Worm (Caenorhabditis elegans): ENCODE results near the gene lgc-16.

Gene lgc-16

DNA sequence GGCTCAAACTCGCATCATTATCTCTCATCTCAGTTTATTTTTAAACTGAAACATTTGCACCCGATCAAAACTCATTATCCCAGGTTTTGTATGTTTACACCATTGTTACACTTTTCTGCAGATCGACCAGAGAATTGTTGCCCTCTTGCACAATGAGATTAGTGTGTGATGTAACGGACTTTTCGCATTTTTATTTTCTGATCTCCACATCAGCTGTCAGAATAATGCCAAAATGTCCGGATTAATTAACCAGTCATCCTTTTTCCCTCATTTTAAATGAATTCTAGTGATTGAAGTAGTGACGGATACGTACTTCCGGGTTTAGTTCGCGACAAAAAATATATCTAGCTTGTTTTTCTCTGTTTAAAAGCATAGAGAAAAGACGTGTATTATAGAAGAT, 40.2 kb downstream of the lgc-16 start:
- TF ChIP-seq cog-1 (tag; optimal IDR thresholded peaks at IDR 0.05) (peak; percentile 0), tab-1 (GFP tag; IDR thresholded peaks at IDR 0.05) (no peak)

- TF ChIP-seq ztf-29 (GFP tag; IDR thresholded peaks at IDR 0.05) (no peak), med-1 (GFP tag; optimal IDR thresholded peaks at IDR 0.05; ENCODE audit: insufficient read depth) (no peak), T22C8.4 (GFP tag; IDR thresholded peaks at IDR 0.05) (no peak), flt-1 (GFP tag; IDR thresholded peaks at IDR 0.05) (no peak), klf-2 (GFP tag; conservative IDR thresholded peaks at IDR 0.05) (no peak), tab-1 (GFP tag; IDR thresholded peaks at IDR 0.05) (no peak), ztf-23 (GFP tag; IDR thresholded peaks at IDR 0.05) (no peak), ref-1 (GFP tag; conservative IDR thresholded peaks at IDR 0.05) (no peak)
These were observed 41.7 kb downstream of the lgc-16 start, which contains the start of gene F57G12.2 for ce11 chrX:12160002-12160690. Gene F57G12.2, minus strand, starts transcription at chrX:12160052.

DNA sequence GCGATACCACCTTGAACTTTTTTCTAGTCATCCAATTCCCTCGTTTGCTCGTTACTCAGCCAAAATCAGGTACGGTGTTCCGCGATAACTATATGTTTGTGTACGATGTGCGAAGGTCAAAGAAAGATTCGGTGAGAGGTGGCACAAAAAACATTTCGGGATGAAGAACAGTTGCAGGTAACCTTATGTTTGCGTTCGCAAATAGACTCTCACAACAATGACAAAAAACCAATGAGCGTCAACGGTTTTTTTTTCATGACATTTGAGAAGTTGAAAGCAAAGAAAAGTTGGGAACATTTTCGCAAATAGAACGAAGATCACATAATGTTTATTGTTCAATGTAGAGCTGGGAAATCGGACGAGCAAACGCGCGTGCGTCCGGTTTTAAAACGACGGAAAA, 44.2 kb downstream of the lgc-16 start:
- no peak for TF ChIP-seq flt-1 (GFP tag; IDR thresholded peaks at IDR 0.05)
- no peak for TF ChIP-seq med-1 (GFP tag; optimal IDR thresholded peaks at IDR 0.05; ENCODE audit: insufficient read depth)
- no peak for TF ChIP-seq T22C8.4 (GFP tag; IDR thresholded peaks at IDR 0.05)
- TF ChIP-seq klf-2 (GFP tag; conservative IDR thresholded peaks at IDR 0.05): no peak
- no peak for TF ChIP-seq tab-1 (GFP tag; IDR thresholded peaks at IDR 0.05)
- no peak for TF ChIP-seq ref-1 (GFP tag; conservative IDR thresholded peaks at IDR 0.05)
- no peak for TF ChIP-seq cog-1 (tag; optimal IDR thresholded peaks at IDR 0.05)
- no peak for TF ChIP-seq ztf-23 (GFP tag; IDR thresholded peaks at IDR 0.05)
- no peak for TF ChIP-seq ztf-29 (GFP tag; IDR thresholded peaks at IDR 0.05)

DNA sequence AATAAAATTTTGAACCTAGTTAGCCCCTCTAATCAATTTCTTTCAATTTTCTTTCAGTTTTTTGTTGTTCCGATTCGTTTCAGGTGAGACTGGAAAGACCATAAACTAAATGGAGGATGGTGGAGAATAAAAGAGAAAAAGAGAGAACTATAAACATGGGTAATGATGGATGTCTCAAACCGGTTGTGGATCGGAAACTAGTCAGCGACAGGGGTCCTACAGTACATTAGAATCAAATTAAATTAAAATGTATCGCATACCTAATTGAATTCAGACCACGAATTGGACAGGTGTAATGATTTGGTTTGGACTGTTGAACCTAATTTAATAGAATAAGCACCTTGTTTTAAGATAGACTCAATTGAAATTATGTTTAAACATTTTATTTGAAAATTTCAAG, 45.6 kb downstream of the lgc-16 start:
- TF ChIP-seq flt-1 (GFP tag; IDR thresholded peaks at IDR 0.05): no peak
- TF ChIP-seq ref-1 (GFP tag; conservative IDR thresholded peaks at IDR 0.05): no peak
- TF ChIP-seq med-1 (GFP tag; optimal IDR thresholded peaks at IDR 0.05; ENCODE audit: insufficient read depth): no peak
- no peak for TF ChIP-seq klf-2 (GFP tag; conservative IDR thresholded peaks at IDR 0.05)
- no peak for TF ChIP-seq tab-1 (GFP tag; IDR thresholded peaks at IDR 0.05)
- no peak for TF ChIP-seq cog-1 (tag; optimal IDR thresholded peaks at IDR 0.05)
- TF ChIP-seq T22C8.4 (GFP tag; IDR thresholded peaks at IDR 0.05): no peak
- no peak for TF ChIP-seq ztf-23 (GFP tag; IDR thresholded peaks at IDR 0.05)
- TF ChIP-seq ztf-29 (GFP tag; IDR thresholded peaks at IDR 0.05): no peak

ce11 chrX:12164943-12165342, 46.5 kb downstream of the lgc-16 start:
- TF ChIP-seq tab-1 (GFP tag; IDR thresholded peaks at IDR 0.05) (no peak), ztf-23 (GFP tag; IDR thresholded peaks at IDR 0.05) (no peak), cog-1 (tag; optimal IDR thresholded peaks at IDR 0.05) (no peak)

DNA sequence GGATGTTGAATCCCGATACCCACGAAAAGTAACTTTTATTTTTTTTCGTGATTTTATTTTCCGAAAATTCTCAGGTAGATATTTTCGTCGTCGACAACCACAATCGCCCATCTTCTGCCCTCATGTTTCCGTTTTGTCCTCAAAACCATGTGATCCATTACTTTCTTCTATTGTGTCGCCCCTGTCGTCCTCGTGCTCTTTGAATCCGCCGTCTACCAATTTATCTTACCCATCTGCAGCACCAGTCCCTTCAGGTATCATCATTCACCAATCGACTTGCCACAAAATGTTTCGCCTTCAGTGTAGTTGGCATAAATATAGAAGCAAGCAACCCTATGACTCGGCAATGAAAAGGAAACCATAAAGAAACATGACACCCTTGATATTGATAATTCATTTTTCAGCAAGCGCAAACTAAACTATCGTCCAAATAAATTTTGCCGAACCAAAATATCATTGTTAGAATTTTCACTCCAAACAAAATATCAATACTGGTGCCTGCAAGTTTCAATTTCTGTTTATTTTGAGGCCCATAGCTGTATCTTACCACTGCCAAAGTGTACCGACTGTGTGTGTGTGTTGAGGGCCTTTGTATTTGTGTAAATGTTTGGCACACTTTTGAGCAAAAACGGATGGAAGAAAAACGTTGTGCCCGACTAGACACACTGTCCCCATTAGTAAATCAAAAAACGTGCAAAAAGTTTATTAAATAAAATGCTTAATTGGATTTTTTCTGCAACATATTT, 49.4 kb downstream of the lgc-16 start:
- TF ChIP-seq flt-1 (GFP tag; IDR thresholded peaks at IDR 0.05): no peak
- no peak for TF ChIP-seq med-1 (GFP tag; optimal IDR thresholded peaks at IDR 0.05; ENCODE audit: insufficient read depth)
- TF ChIP-seq cog-1 (tag; optimal IDR thresholded peaks at IDR 0.05): no peak
- no peak for TF ChIP-seq tab-1 (GFP tag; IDR thresholded peaks at IDR 0.05)
- TF ChIP-seq T22C8.4 (GFP tag; IDR thresholded peaks at IDR 0.05): no peak
- no peak for TF ChIP-seq ztf-29 (GFP tag; IDR thresholded peaks at IDR 0.05)
- TF ChIP-seq ztf-23 (GFP tag; IDR thresholded peaks at IDR 0.05): no peak
- no peak for TF ChIP-seq klf-2 (GFP tag; conservative IDR thresholded peaks at IDR 0.05)
- TF ChIP-seq ref-1 (GFP tag; conservative IDR thresholded peaks at IDR 0.05): no peak

DNA sequence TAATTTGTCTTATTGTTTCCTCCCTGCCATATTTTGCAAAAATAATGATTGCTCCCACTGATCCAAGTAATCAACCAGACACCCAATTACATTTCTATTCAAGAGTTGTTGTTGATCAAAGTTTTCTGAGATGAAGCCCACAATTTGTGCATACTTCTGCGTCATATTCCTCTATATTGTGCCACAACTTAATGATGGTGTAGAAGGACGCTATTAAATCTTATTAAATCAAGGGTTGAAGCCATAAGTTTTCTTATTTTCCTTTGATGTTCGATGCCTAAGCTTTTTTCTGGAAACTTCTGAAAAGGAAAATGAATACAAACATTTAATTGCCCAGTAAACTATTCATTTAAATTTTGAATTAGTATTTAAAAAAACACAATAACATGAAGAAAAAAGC, 50.3 kb downstream of the lgc-16 start:
- TF ChIP-seq flt-1 (GFP tag; IDR thresholded peaks at IDR 0.05): no peak
- TF ChIP-seq ztf-23 (GFP tag; IDR thresholded peaks at IDR 0.05): no peak
- no peak for TF ChIP-seq med-1 (GFP tag; optimal IDR thresholded peaks at IDR 0.05; ENCODE audit: insufficient read depth)
- TF ChIP-seq klf-2 (GFP tag; conservative IDR thresholded peaks at IDR 0.05): no peak
- no peak for TF ChIP-seq ztf-29 (GFP tag; IDR thresholded peaks at IDR 0.05)
- TF ChIP-seq cog-1 (tag; optimal IDR thresholded peaks at IDR 0.05): no peak
- no peak for TF ChIP-seq T22C8.4 (GFP tag; IDR thresholded peaks at IDR 0.05)
- TF ChIP-seq tab-1 (GFP tag; IDR thresholded peaks at IDR 0.05): no peak
- no peak for TF ChIP-seq ref-1 (GFP tag; conservative IDR thresholded peaks at IDR 0.05)

ce11 chrX:12169390-12169789, 51.0 kb downstream of the lgc-16 start:
- TF ChIP-seq ztf-29 (GFP tag; IDR thresholded peaks at IDR 0.05) (no peak), T22C8.4 (GFP tag; IDR thresholded peaks at IDR 0.05) (0 out of 2 replicates have a peak, but pooled peaks have one; percentile 7), klf-2 (GFP tag; conservative IDR thresholded peaks at IDR 0.05) (no peak)
